Worm (Caenorhabditis elegans): ENCODE results near the gene srt-24.

srt-24 gene

ce11 chrIV:719351-719750, 11.5 kb downstream of the srt-24 start, which contains the start of gene Y55F3C.10:
Gene Y55F3C.10 (minus strand): TSS chrIV:719451.
- TF ChIP-seq nhr-237 (tag; optimal IDR thresholded peaks at IDR 0.05), result no peak
- no peak for TF ChIP-seq ztf-4 (tag; optimal IDR thresholded peaks at IDR 0.05)
- no peak for TF ChIP-seq nfya-1 (tag; optimal IDR thresholded peaks at IDR 0.05; ENCODE audit: insufficient read depth)

- TF ChIP-seq nhr-25 (tag; optimal IDR thresholded peaks at IDR 0.05), result no peak
Measured at ce11 chrIV:716323-716722, 14.5 kb downstream of the srt-24 start, which contains the start of gene clec-164. Gene clec-164 (plus strand): TSS chrIV:716623.

ce11 chrIV:715433-715832, 15.4 kb downstream of the srt-24 start:
- TF ChIP-seq nfya-1 (tag; optimal IDR thresholded peaks at IDR 0.05; ENCODE audit: insufficient read depth) (no peak), fkh-10 (GFP tag; optimal IDR thresholded peaks at IDR 0.05) (no peak), fos-1 (tag; optimal IDR thresholded peaks at IDR 0.05) (no peak), ztf-4 (tag; optimal IDR thresholded peaks at IDR 0.05) (no peak), mml-1 (tag; optimal IDR thresholded peaks at IDR 0.05) (no peak), nhr-25 (tag; optimal IDR thresholded peaks at IDR 0.05) (no peak), elt-1 (tag; optimal IDR thresholded peaks at IDR 0.05) (no peak), nhr-28 (tag; optimal IDR thresholded peaks at IDR 0.05) (no peak), aly-2 (tag; optimal IDR thresholded peaks at IDR 0.05) (no peak), ZK546.5 (tag; optimal IDR thresholded peaks at IDR 0.05) (no peak), skn-1 (tag; optimal IDR thresholded peaks at IDR 0.05) (no peak), nhr-237 (tag; optimal IDR thresholded peaks at IDR 0.05) (no peak), snpc-4 (tag; optimal IDR thresholded peaks at IDR 0.05) (no peak), lin-39 (tag; optimal IDR thresholded peaks at IDR 0.05) (no peak), unc-39 (tag; optimal IDR thresholded peaks at IDR 0.05) (no peak), ama-1 (optimal IDR thresholded peaks at IDR 0.05) (no peak), nhr-43 (tag; optimal IDR thresholded peaks at IDR 0.05; ENCODE audit: poor library complexity, severe bottlenecking) (no peak), ceh-16 (tag; optimal IDR thresholded peaks at IDR 0.05) (no peak), elt-3 (tag; optimal IDR thresholded peaks at IDR 0.05) (no peak), sea-2 (GFP tag; optimal IDR thresholded peaks at IDR 0.05) (no peak)

- TF ChIP-seq aly-2 (tag; optimal IDR thresholded peaks at IDR 0.05) (no peak), mml-1 (tag; optimal IDR thresholded peaks at IDR 0.05) (no peak), nhr-67 (tag; optimal IDR thresholded peaks at IDR 0.05) (no peak)
Measured at ce11 chrIV:707635-708034, 23.2 kb downstream of the srt-24 start, which contains the start of gene cutl-26. Gene cutl-26 (minus strand): TSS chrIV:707735.

ce11 chrIV:698304-698703, 32.5 kb downstream of the srt-24 start, which contains the start of gene Y55F3C.17:
Gene Y55F3C.17 (minus strand): TSS chrIV:698404.
- TF ChIP-seq ZK546.5 (tag; optimal IDR thresholded peaks at IDR 0.05) (no peak), ama-1 (optimal IDR thresholded peaks at IDR 0.05) (no peak), sea-2 (GFP tag; optimal IDR thresholded peaks at IDR 0.05) (no peak), eor-1 (tag; optimal IDR thresholded peaks at IDR 0.05) (no peak), nfya-1 (tag; optimal IDR thresholded peaks at IDR 0.05; ENCODE audit: insufficient read depth) (no peak), egl-27 (tag; optimal IDR thresholded peaks at IDR 0.05) (no peak), nhr-12 (tag; optimal IDR thresholded peaks at IDR 0.05) (no peak), unc-62 (GFP tag; optimal IDR thresholded peaks at IDR 0.05) (no peak), lin-39 (tag; optimal IDR thresholded peaks at IDR 0.05) (no peak), nhr-25 (tag; optimal IDR thresholded peaks at IDR 0.05) (no peak)

ce11 chrIV:684748-685147, 46.1 kb downstream of the srt-24 start:
- TF ChIP-seq hmg-11 (tag; optimal IDR thresholded peaks at IDR 0.05) (no peak), lsy-12 (tag; optimal IDR thresholded peaks at IDR 0.05) (no peak), tbx-2 (tag; optimal IDR thresholded peaks at IDR 0.05) (no peak), nhr-77 (tag; optimal IDR thresholded peaks at IDR 0.05) (no peak), ztf-11 (tag; optimal IDR thresholded peaks at IDR 0.05) (no peak), egl-5 (tag; optimal IDR thresholded peaks at IDR 0.05) (no peak), ceh-82 (tag; optimal IDR thresholded peaks at IDR 0.05) (no peak), elt-2 (tag; optimal IDR thresholded peaks at IDR 0.05) (no peak)
